Fruit fly (Drosophila melanogaster) whole organism, prepupa: ENCODE measurements around the gene CG12680.
A peak's percentile ranks its signal among the peaks of the same experiment; 100 is the strongest.

Experiments
- Blimp-1 ChIP-seq: fragments of 200-800 bp; sonication (Bioruptor generic); optimal IDR thresholded peaks from 3 replicates; lab custom pipeline; 2017; ENCODE audit warnings: missing biosample characterization, missing genetic modification characterization, mild to moderate bottlenecking, moderate library complexity, missing genetic modification reagents
- CG10631 ChIP-seq: fragments of 200-800 bp; sonication (Bioruptor generic); optimal IDR thresholded peaks from 2 replicates; lab custom pipeline; 2016; ENCODE audit warnings: missing biosample characterization, missing genetic modification characterization
- CG11294 ChIP-seq: fragments of 200-800 bp; sonication (Bioruptor generic); IDR thresholded peaks from 2 replicates; pipeline ENCODE4 v1.3.6; 2022; ENCODE audit warnings: missing biosample characterization, missing genetic modification characterization
- CG11902 ChIP-seq: fragments of 200-800 bp; sonication (Bioruptor generic); optimal IDR thresholded peaks from 3 replicates; lab custom pipeline; 2016; ENCODE audit warnings: missing biosample characterization, missing genetic modification characterization
- CG15336 ChIP-seq: fragments of 200-800 bp; sonication (Bioruptor generic); IDR thresholded peaks from 2 replicates; pipeline ENCODE4 v1.3.6; 2022; ENCODE audit warnings: missing biosample characterization, missing genetic modification characterization
- CG1621 ChIP-seq: fragments of 200-800 bp; sonication (Bioruptor generic); optimal IDR thresholded peaks from 3 replicates; lab custom pipeline; 2018; ENCODE audit warnings: missing biosample characterization, mild to moderate bottlenecking, missing genetic modification characterization
- CG3032 ChIP-seq: fragments of 200-800 bp; optimal IDR thresholded peaks from 2 replicates; lab custom pipeline; 2019; ENCODE audit warnings: missing biosample characterization, mild to moderate bottlenecking, missing genetic modification characterization, moderate library complexity
- CG31627 ChIP-seq: fragments of 200-800 bp; sonication (Bioruptor generic); optimal IDR thresholded peaks from 3 replicates; lab custom pipeline; 2016; ENCODE audit warnings: missing biosample characterization, missing genetic modification characterization
- CG34406 ChIP-seq: fragments of 200-800 bp; sonication (Bioruptor generic); optimal IDR thresholded peaks from 3 replicates; lab custom pipeline; 2016; ENCODE audit warnings: missing biosample characterization, missing genetic modification characterization
- CG3919 ChIP-seq: fragments of 200-800 bp; sonication (Bioruptor generic); optimal IDR thresholded peaks from 3 replicates; lab custom pipeline; 2016; ENCODE audit warnings: missing biosample characterization, missing genetic modification characterization
- CG8319 ChIP-seq: fragments of 200-800 bp; sonication (Bioruptor generic); optimal IDR thresholded peaks from 3 replicates; lab custom pipeline; 2016; ENCODE audit warnings: missing biosample characterization, missing genetic modification characterization
- CG8632 ChIP-seq: fragments of 200-800 bp; sonication (Bioruptor generic); optimal IDR thresholded peaks from 3 replicates; lab custom pipeline; 2016; ENCODE audit warnings: missing biosample characterization, missing genetic modification characterization
- Eip75B ChIP-seq: fragments of 200-800 bp; sonication (Bioruptor generic); optimal IDR thresholded peaks from 3 replicates; lab custom pipeline; 2016; ENCODE audit warnings: missing biosample characterization, missing genetic modification characterization
- Eip78C ChIP-seq: fragments of 200-800 bp; sonication (Bioruptor generic); peaks from one replicate; lab custom pipeline; 2016; ENCODE audit warnings: missing biosample characterization, missing genetic modification characterization
- Ets21C ChIP-seq: fragments of 200-800 bp; sonication (Bioruptor generic); optimal IDR thresholded peaks from 3 replicates; lab custom pipeline; 2016; ENCODE audit warnings: missing biosample characterization, missing genetic modification characterization
- Ets96B ChIP-seq: fragments of 200-800 bp; optimal IDR thresholded peaks from 2 replicates; lab custom pipeline; 2019; ENCODE audit warnings: missing biosample characterization, mild to moderate bottlenecking, missing genetic modification characterization, moderate library complexity
- Gug ChIP-seq: fragments of 200-800 bp; sonication (Bioruptor generic); IDR thresholded peaks from 2 replicates; pipeline ENCODE4 v1.3.6; 2022; ENCODE audit warnings: missing biosample characterization, missing genetic modification characterization
- Hr38 ChIP-seq: sonication (Bioruptor generic); optimal IDR thresholded peaks from 2 replicates; lab custom pipeline; 2016; ENCODE audit warnings: missing biosample characterization, missing genetic modification characterization
- Hr4 ChIP-seq: fragments of 200-800 bp; sonication (Bioruptor generic); optimal IDR thresholded peaks from 3 replicates; lab custom pipeline; 2016; ENCODE audit warnings: missing biosample characterization, missing genetic modification characterization
- Met ChIP-seq: fragments of 200-800 bp; sonication (Bioruptor generic); optimal IDR thresholded peaks from 3 replicates; lab custom pipeline; 2016; ENCODE audit warnings: missing biosample characterization, missing genetic modification characterization
- OdsH ChIP-seq: fragments of 200-800 bp; sonication (Bioruptor generic); optimal IDR thresholded peaks from 3 replicates; lab custom pipeline; 2016; ENCODE audit warnings: missing biosample characterization, missing genetic modification characterization
- Sox102F ChIP-seq: fragments of 200-800 bp; sonication (Bioruptor generic); optimal IDR thresholded peaks from 2 replicates; lab custom pipeline; 2016; ENCODE audit warnings: missing biosample characterization, mild to moderate bottlenecking, missing genetic modification characterization
- Sox14 ChIP-seq: fragments of 200-800 bp; sonication (Bioruptor generic); optimal IDR thresholded peaks from 3 replicates; lab custom pipeline; 2016; ENCODE audit warnings: missing biosample characterization, missing genetic modification characterization
- Sox15 ChIP-seq: fragments of 200-800 bp; sonication (Bioruptor generic); optimal IDR thresholded peaks from 3 replicates; lab custom pipeline; 2016; ENCODE audit warnings: missing biosample characterization, missing genetic modification characterization
- acj6 ChIP-seq: fragments of 200-800 bp; sonication (Bioruptor generic); optimal IDR thresholded peaks from 3 replicates; lab custom pipeline; 2016; ENCODE audit warnings: missing biosample characterization, missing genetic modification characterization
- cyc ChIP-seq: fragments of 200-800 bp; sonication (Bioruptor generic); optimal IDR thresholded peaks from 3 replicates; lab custom pipeline; 2016; ENCODE audit warnings: missing biosample characterization, missing genetic modification characterization
- dac ChIP-seq: fragments of 200-800 bp; sonication (Bioruptor generic); optimal IDR thresholded peaks from 2 replicates; lab custom pipeline; 2017; ENCODE audit warnings: missing biosample characterization, mild to moderate bottlenecking, missing genetic modification characterization
- dsx ChIP-seq: fragments of 200-800 bp; optimal IDR thresholded peaks from 3 replicates; lab custom pipeline; 2019; ENCODE audit warnings: missing biosample characterization, mild to moderate bottlenecking, missing genetic modification characterization, moderate library complexity; ENCODE audit not compliant: poor library complexity, severe bottlenecking
- esn ChIP-seq: fragments of 200-800 bp; sonication (Bioruptor generic); optimal IDR thresholded peaks from 2 replicates; lab custom pipeline; 2016; ENCODE audit warnings: missing biosample characterization, mild to moderate bottlenecking, missing genetic modification characterization, moderate library complexity
- fd59A ChIP-seq: fragments of 200-800 bp; sonication (Bioruptor generic); optimal IDR thresholded peaks from 2 replicates; lab custom pipeline; 2017; ENCODE audit warnings: missing biosample characterization, mild to moderate bottlenecking, missing genetic modification characterization, missing genetic modification reagents
- fd85E ChIP-seq: fragments of 200-800 bp; sonication (Bioruptor generic); optimal IDR thresholded peaks from 3 replicates; lab custom pipeline; 2016; ENCODE audit warnings: missing biosample characterization, missing genetic modification characterization
- fkh ChIP-seq: fragments of 200-800 bp; sonication (Bioruptor generic); optimal IDR thresholded peaks from 3 replicates; lab custom pipeline; 2017; ENCODE audit warnings: missing biosample characterization, mild to moderate bottlenecking, missing genetic modification characterization, moderate library complexity
- lz ChIP-seq: fragments of 200-800 bp; sonication (Bioruptor generic); optimal IDR thresholded peaks from 3 replicates; lab custom pipeline; 2016; ENCODE audit warnings: missing biosample characterization, missing genetic modification characterization
- net ChIP-seq: fragments of 200-800 bp; sonication (Bioruptor generic); optimal IDR thresholded peaks from 3 replicates; lab custom pipeline; 2016; ENCODE audit warnings: missing biosample characterization, missing genetic modification characterization
- pdm3 ChIP-seq: fragments of 200-800 bp; sonication (Bioruptor generic); optimal IDR thresholded peaks from 3 replicates; lab custom pipeline; 2016; ENCODE audit warnings: missing biosample characterization, missing genetic modification characterization
- salr ChIP-seq, 2 experiments: fragments of 200-800 bp; sonication (Bioruptor generic); optimal IDR thresholded peaks; 3 replicates each; lab custom pipeline; 2016 to 2018; ENCODE audit warnings: missing biosample characterization in 2 of 2, missing genetic modification characterization in 2 of 2, mild to moderate bottlenecking in 1 of 2
- svp ChIP-seq: fragments of 200-800 bp; sonication (Bioruptor generic); peaks from one replicate; lab custom pipeline; 2016; ENCODE audit warnings: missing biosample characterization, missing genetic modification characterization
- topi ChIP-seq: fragments of 200-800 bp; sonication (Bioruptor generic); optimal IDR thresholded peaks from 3 replicates; lab custom pipeline; 2016; ENCODE audit warnings: missing biosample characterization, missing genetic modification characterization
- vri ChIP-seq: fragments of 200-800 bp; sonication (Bioruptor generic); optimal IDR thresholded peaks from 3 replicates; lab custom pipeline; 2016; ENCODE audit warnings: missing biosample characterization, mild to moderate bottlenecking, missing genetic modification characterization

CG12680 gene

DNA sequence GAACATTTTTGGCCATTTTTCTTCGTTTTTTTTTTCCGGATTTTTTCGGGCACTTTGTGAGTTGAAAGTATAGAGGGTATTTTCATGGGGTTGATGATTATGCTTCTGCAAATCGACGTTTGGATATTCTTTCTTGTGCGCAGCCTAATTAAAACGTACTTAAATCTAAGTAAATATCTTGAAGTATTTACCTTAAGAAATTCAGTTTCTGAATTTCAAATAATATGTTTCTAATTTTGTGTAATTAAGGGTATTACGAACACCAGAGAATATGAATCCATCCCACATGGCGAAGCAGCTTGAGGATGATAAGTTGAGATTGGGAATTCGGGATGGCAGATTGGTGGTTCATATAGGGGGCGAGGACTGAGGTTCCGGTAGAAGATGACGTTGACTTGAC lies 29.4 kb downstream of the CG12680 start (continued):
- peak; percentile 79 for TF ChIP-seq svp (GFP tag; lab: Kevin White, UChicago)
- no peak for TF ChIP-seq CG3032 (tag; lab: Kevin White, UChicago)
- TF ChIP-seq CG11294 = no peak
- TF ChIP-seq net = no peak
- TF ChIP-seq dsx (GFP tag; lab: Kevin White, UChicago) = no peak
- TF ChIP-seq fd85E (GFP tag; lab: Kevin White, UChicago) = no peak
- no peak for TF ChIP-seq CG15336 (GFP tag; lab: Robert Waterston, UW)
- TF ChIP-seq cyc (GFP tag; lab: Kevin White, UChicago) = peak; percentile 66
- no peak for TF ChIP-seq OdsH (GFP tag; lab: Kevin White, UChicago)
- TF ChIP-seq dac = no peak
- no peak for TF ChIP-seq Eip75B (GFP tag; lab: Kevin White, UChicago)
- no peak for TF ChIP-seq Gug
- TF ChIP-seq Hr4 (GFP tag; lab: Kevin White, UChicago) = no peak
- TF ChIP-seq CG1621 (tag; lab: Kevin White, UChicago) = no peak
- peak; percentile 65 for TF ChIP-seq Sox102F (GFP tag; lab: Kevin White, UChicago)
- TF ChIP-seq fd59A (GFP tag; lab: Kevin White, UChicago) = no peak
- no peak for TF ChIP-seq CG34406 (GFP tag; lab: Kevin White, UChicago)
- TF ChIP-seq Blimp-1 (GFP tag; lab: Kevin White, UChicago) = no peak
- peak; percentile 2 for TF ChIP-seq Sox14 (GFP tag; lab: Kevin White, UChicago)
- TF ChIP-seq CG31627 (GFP tag; lab: Kevin White, UChicago) = peak; percentile 71
- no peak for TF ChIP-seq acj6 (GFP tag; lab: Kevin White, UChicago)
- TF ChIP-seq CG8632 (GFP tag; lab: Kevin White, UChicago) = no peak
- no peak for TF ChIP-seq CG8319 (GFP tag; lab: Kevin White, UChicago)
- TF ChIP-seq Ets21C (GFP tag; lab: Kevin White, UChicago) = peak; percentile 54
- TF ChIP-seq, all 60 proteins: peak for 13

DNA sequence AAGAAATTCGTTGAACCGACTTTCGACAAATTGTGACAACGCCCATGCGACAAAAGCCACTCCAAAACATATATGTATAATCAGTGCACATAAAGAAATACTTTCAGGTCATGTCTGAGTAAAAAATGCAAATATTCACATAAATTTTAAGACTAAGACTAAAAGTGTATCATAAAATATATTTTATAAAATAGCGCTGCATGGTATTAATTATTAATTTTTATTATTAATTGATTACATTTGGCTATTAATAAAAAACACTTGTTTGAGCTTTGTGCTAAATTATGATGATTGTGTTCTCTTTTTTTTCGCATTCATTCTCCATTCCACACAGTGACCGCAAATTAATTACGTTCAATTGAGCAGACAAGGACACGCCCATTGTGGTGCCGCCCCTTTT lies 30.1 kb downstream of the CG12680 start:
- TF ChIP-seq Sox15 (GFP tag; lab: Kevin White, UChicago) = no peak
- no peak for TF ChIP-seq Hr4 (GFP tag; lab: Kevin White, UChicago)
- peak; percentile 8 for TF ChIP-seq Sox102F (GFP tag; lab: Kevin White, UChicago)
- TF ChIP-seq topi = no peak
- TF ChIP-seq CG3032 (tag; lab: Kevin White, UChicago) = no peak
- no peak for TF ChIP-seq pdm3
- TF ChIP-seq Eip78C (GFP tag; lab: Kevin White, UChicago) = peak; percentile 7
- TF ChIP-seq CG15336 (GFP tag; lab: Robert Waterston, UW) = no peak
- no peak for TF ChIP-seq CG1621 (tag; lab: Kevin White, UChicago)
- no peak for TF ChIP-seq CG3919 (GFP tag; lab: Kevin White, UChicago)
- TF ChIP-seq Hr38 = no peak
- TF ChIP-seq Ets96B (tag; lab: Kevin White, UChicago) = no peak
- TF ChIP-seq CG34406 (GFP tag; lab: Kevin White, UChicago) = peak; percentile 7
- TF ChIP-seq CG10631 = no peak
- TF ChIP-seq CG11902 (GFP tag; lab: Kevin White, UChicago) = no peak
- no peak for TF ChIP-seq lz (GFP tag; lab: Kevin White, UChicago)
- TF ChIP-seq vri (GFP tag; lab: Kevin White, UChicago) = no peak
- TF ChIP-seq salr (GFP tag; optimal IDR thresholded peaks at IDR 0.05; lab: Kevin White, UChicago) = no peak
- peak; percentile 62 for TF ChIP-seq svp (GFP tag; lab: Kevin White, UChicago)

DNA sequence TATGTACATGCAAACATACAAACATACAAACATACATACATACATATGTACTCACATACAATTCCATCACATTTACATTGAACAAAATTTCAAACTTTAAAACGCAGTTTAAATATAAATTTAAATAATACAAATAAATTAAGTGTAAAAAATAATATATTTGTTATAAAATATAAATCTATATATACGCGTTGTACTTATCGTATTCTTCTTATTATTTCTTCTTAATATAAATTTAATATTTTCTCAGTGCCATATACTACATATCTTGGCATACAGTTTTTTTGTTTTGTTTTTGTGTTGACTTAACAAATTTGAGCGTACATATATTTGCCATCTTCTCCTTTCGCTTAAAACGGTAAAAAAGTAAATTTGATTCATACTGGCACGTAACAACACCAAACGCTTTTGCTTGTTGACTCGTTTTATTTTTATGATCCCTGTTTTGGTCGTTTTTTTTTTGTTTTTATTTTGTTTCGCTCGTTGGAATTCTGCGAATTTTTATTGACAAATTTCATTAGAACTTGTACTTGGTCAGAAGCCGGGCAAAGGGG lies 32.9 kb downstream of the CG12680 start:
- peak; percentile 91 for TF ChIP-seq Blimp-1 (GFP tag; lab: Kevin White, UChicago)
- TF ChIP-seq pdm3 = no peak
- peak; percentile 2 for TF ChIP-seq esn (GFP tag; lab: Kevin White, UChicago)
- no peak for TF ChIP-seq fkh (GFP tag; lab: Kevin White, UChicago)
- peak; percentile 29 for TF ChIP-seq svp (GFP tag; lab: Kevin White, UChicago)
- TF ChIP-seq CG15336 (GFP tag; lab: Robert Waterston, UW) = no peak
- peak; percentile 6 for TF ChIP-seq CG34406 (GFP tag; lab: Kevin White, UChicago)
- TF ChIP-seq CG8319 (GFP tag; lab: Kevin White, UChicago) = no peak
- no peak for TF ChIP-seq CG3032 (tag; lab: Kevin White, UChicago)
- TF ChIP-seq Met = peak; percentile 5
- no peak for TF ChIP-seq CG3919 (GFP tag; lab: Kevin White, UChicago)
- TF ChIP-seq, all 60 proteins: peak for 5
